Worm (Caenorhabditis elegans) whole organism, L3 larva: ENCODE measurements around the gene F18A12.7.

Experiments
- ZK546.5 ChIP-seq: sonication (generic microtip); optimal IDR thresholded peaks from 2 replicates; lab custom pipeline; 2017; ENCODE audit warnings: missing biosample characterization, missing genetic modification characterization
- ama-1 ChIP-seq: fragments of 150-350 bp; optimal IDR thresholded peaks from 2 replicates; lab custom pipeline; 2018
- ceh-28 ChIP-seq: fragments of 150-350 bp; optimal IDR thresholded peaks from 2 replicates; lab custom pipeline; 2014; ENCODE audit warnings: missing biosample characterization, missing genetic modification reagents, missing genetic modification characterization
- ceh-82 ChIP-seq: fragments of 150-350 bp; optimal IDR thresholded peaks from 2 replicates; lab custom pipeline; 2014; ENCODE audit warnings: missing biosample characterization, missing genetic modification characterization
- daf-12 ChIP-seq: fragments of 150-350 bp; optimal IDR thresholded peaks from 2 replicates; lab custom pipeline; 2014; ENCODE audit warnings: missing biosample characterization, missing genetic modification reagents, missing genetic modification characterization
- egl-5 ChIP-seq: fragments of 150-350 bp; optimal IDR thresholded peaks from 2 replicates; lab custom pipeline; 2017; ENCODE audit warnings: missing biosample characterization, missing genetic modification reagents, missing genetic modification characterization, inconsistent platforms
- elt-1 ChIP-seq: fragments of 150-350 bp; optimal IDR thresholded peaks from 2 replicates; lab custom pipeline; 2014; ENCODE audit warnings: missing biosample characterization, missing genetic modification characterization
- elt-2 ChIP-seq: sonication (generic microtip); optimal IDR thresholded peaks from 2 replicates; lab custom pipeline; 2016; ENCODE audit warnings: missing genetic modification reagents, mild to moderate bottlenecking, missing genetic modification characterization, missing compliant biosample characterization
- elt-3 ChIP-seq, 3 experiments: fragments of 150-350 bp in 1 of 3; sonication (generic microtip) in 2 of 3; optimal IDR thresholded peaks; 2 replicates in 2 of 3; 4 replicates in 1 of 3; lab custom pipeline; 2014 to 2017; ENCODE audit warnings: missing biosample characterization in 3 of 3, missing genetic modification characterization in 3 of 3
- eor-1 ChIP-seq, 2 experiments: fragments of 150-350 bp; optimal IDR thresholded peaks; 2 replicates each; lab custom pipeline; 2014 to 2018; ENCODE audit warnings: missing biosample characterization in 2 of 2, missing genetic modification characterization in 2 of 2
- fkh-10 ChIP-seq: sonication (generic microtip); optimal IDR thresholded peaks from 2 replicates; lab custom pipeline; 2017; ENCODE audit warnings: missing biosample characterization, missing genetic modification reagents, missing genetic modification characterization
- fkh-2 ChIP-seq: fragments of 150-350 bp; optimal IDR thresholded peaks from 2 replicates; lab custom pipeline; 2014; ENCODE audit warnings: missing biosample characterization, missing genetic modification reagents, missing genetic modification characterization
- fos-1 ChIP-seq: fragments of 150-350 bp; optimal IDR thresholded peaks from 2 replicates; lab custom pipeline; 2014; ENCODE audit warnings: missing biosample characterization, missing genetic modification characterization
- hmg-11 ChIP-seq: sonication (generic microtip); optimal IDR thresholded peaks from 2 replicates; lab custom pipeline; 2016; ENCODE audit warnings: missing genetic modification characterization, missing compliant biosample characterization
- jun-1 ChIP-seq: fragments of 150-350 bp; optimal IDR thresholded peaks from 2 replicates; lab custom pipeline; 2014; ENCODE audit warnings: missing biosample characterization, missing genetic modification reagents, missing genetic modification characterization
- lin-39 ChIP-seq: fragments of 150-350 bp; optimal IDR thresholded peaks from 2 replicates; lab custom pipeline; 2018; ENCODE audit warnings: missing biosample characterization, missing genetic modification reagents, missing genetic modification characterization
- lsy-12 ChIP-seq: sonication (generic microtip); optimal IDR thresholded peaks from 2 replicates; lab custom pipeline; 2016; ENCODE audit warnings: mild to moderate bottlenecking, missing genetic modification characterization, missing compliant biosample characterization
- mdl-1 ChIP-seq: fragments of 150-350 bp; optimal IDR thresholded peaks from 2 replicates; lab custom pipeline; 2014; ENCODE audit warnings: missing biosample characterization, missing genetic modification characterization
- mml-1 ChIP-seq: fragments of 150-350 bp; sonication (generic microtip); optimal IDR thresholded peaks from 3 replicates; lab custom pipeline; 2014; ENCODE audit warnings: missing biosample characterization, missing genetic modification characterization
- nfya-1 ChIP-seq: sonication (generic microtip); optimal IDR thresholded peaks from 2 replicates; lab custom pipeline; 2017; ENCODE audit warnings: missing genetic modification characterization, mild to moderate bottlenecking, missing compliant biosample characterization, antibody characterized with exemption, moderate library complexity; ENCODE audit not compliant: insufficient read depth
- nhr-11 ChIP-seq: fragments of 150-350 bp; optimal IDR thresholded peaks from 2 replicates; lab custom pipeline; 2014; ENCODE audit warnings: missing biosample characterization, missing genetic modification characterization
- nhr-12 ChIP-seq: fragments of 150-350 bp; optimal IDR thresholded peaks from 2 replicates; lab custom pipeline; 2014; ENCODE audit warnings: missing biosample characterization, missing genetic modification characterization
- nhr-23 ChIP-seq: fragments of 150-350 bp; optimal IDR thresholded peaks from 2 replicates; lab custom pipeline; 2014; ENCODE audit warnings: missing biosample characterization, missing genetic modification reagents, missing genetic modification characterization
- nhr-237 ChIP-seq: fragments of 150-350 bp; optimal IDR thresholded peaks from 2 replicates; lab custom pipeline; 2014; ENCODE audit warnings: missing biosample characterization, missing genetic modification characterization
- nhr-25 ChIP-seq: sonication (generic microtip); optimal IDR thresholded peaks from 2 replicates; lab custom pipeline; 2017; ENCODE audit warnings: missing biosample characterization, missing genetic modification characterization
- nhr-43 ChIP-seq: sonication (generic microtip); optimal IDR thresholded peaks from 2 replicates; lab custom pipeline; 2016; ENCODE audit warnings: mild to moderate bottlenecking, missing genetic modification characterization, missing compliant biosample characterization; ENCODE audit not compliant: poor library complexity, severe bottlenecking
- nhr-67 ChIP-seq: fragments of 150-350 bp; optimal IDR thresholded peaks from 2 replicates; lab custom pipeline; 2014; ENCODE audit warnings: missing biosample characterization, missing genetic modification characterization
- nhr-76 ChIP-seq: fragments of 150-350 bp; sonication (generic microtip); optimal IDR thresholded peaks from 5 replicates; lab custom pipeline; 2014; ENCODE audit warnings: missing biosample characterization, missing genetic modification characterization
- nhr-77 ChIP-seq: fragments of 150-350 bp; optimal IDR thresholded peaks from 2 replicates; lab custom pipeline; 2014; ENCODE audit warnings: missing biosample characterization, missing genetic modification characterization
- pha-4 ChIP-seq: fragments of 150-350 bp; optimal IDR thresholded peaks from 2 replicates; lab custom pipeline; 2014; ENCODE audit warnings: missing biosample characterization, missing genetic modification reagents, missing genetic modification characterization
- pqm-1 ChIP-seq: fragments of 150-350 bp; optimal IDR thresholded peaks from 2 replicates; lab custom pipeline; 2017; ENCODE audit warnings: missing biosample characterization, missing genetic modification characterization, inconsistent platforms
- sea-2 ChIP-seq: fragments of 150-350 bp; sonication (generic microtip); optimal IDR thresholded peaks from 4 replicates; lab custom pipeline; 2014; ENCODE audit warnings: missing biosample characterization, missing genetic modification reagents, missing genetic modification characterization
- skn-1 ChIP-seq: fragments of 150-350 bp; optimal IDR thresholded peaks from 2 replicates; lab custom pipeline; 2014; ENCODE audit warnings: missing biosample characterization, missing genetic modification characterization
- snpc-4 ChIP-seq: fragments of 150-350 bp; optimal IDR thresholded peaks from 2 replicates; lab custom pipeline; 2014; ENCODE audit warnings: missing biosample characterization, missing genetic modification characterization
- tbx-2 ChIP-seq: sonication (generic microtip); optimal IDR thresholded peaks from 2 replicates; lab custom pipeline; 2016; ENCODE audit warnings: mild to moderate bottlenecking, missing genetic modification characterization, missing compliant biosample characterization
- unc-62 ChIP-seq: fragments of 150-350 bp; sonication (generic microtip); optimal IDR thresholded peaks from 4 replicates; lab custom pipeline; 2014; ENCODE audit warnings: missing biosample characterization, missing genetic modification reagents, missing genetic modification characterization
- zag-1 ChIP-seq: fragments of 150-350 bp; optimal IDR thresholded peaks from 2 replicates; lab custom pipeline; 2014; ENCODE audit warnings: missing biosample characterization, missing genetic modification characterization
- ztf-11 ChIP-seq: fragments of 150-350 bp; optimal IDR thresholded peaks from 2 replicates; lab custom pipeline; 2014; ENCODE audit warnings: missing biosample characterization, missing genetic modification characterization
- ztf-4 ChIP-seq: fragments of 150-350 bp; optimal IDR thresholded peaks from 2 replicates; lab custom pipeline; 2014; ENCODE audit warnings: missing biosample characterization, missing genetic modification characterization

The F18A12.7 gene

ce11 chrII:3440641-3440926 lies 26.3 kb upstream of the F18A12.7 start, which contains the start of gene C16C8.17:
TSS of gene C16C8.17 (plus strand) at chrII:3440827.
- TF ChIP-seq unc-62 (GFP tag; lab: Kevin White, UChicago) (no peak), ceh-82 (no peak), ztf-11 (tag; lab: Kevin White, UChicago) (no peak), lin-39 (tag; lab: Kevin White, UChicago) (no peak), mdl-1 (no peak), mml-1 (no peak), nhr-11 (tag; lab: Kevin White, UChicago) (no peak), nhr-12 (tag; lab: Kevin White, UChicago) (no peak), tbx-2 (tag; lab: Kevin White, UChicago) (no peak), ZK546.5 (tag; lab: Kevin White, UChicago) (no peak), sea-2 (GFP tag; lab: Kevin White, UChicago) (no peak), ama-1 (lab: Kevin White, UChicago) (no peak), nfya-1 (no peak), hmg-11 (tag; lab: Kevin White, UChicago) (no peak), nhr-43 (tag; lab: Kevin White, UChicago) (no peak), nhr-76 (tag; lab: Kevin White, UChicago) (no peak), daf-12 (tag; lab: Kevin White, UChicago) (no peak), skn-1 (tag; lab: Kevin White, UChicago) (no peak), fkh-2 (tag; lab: Kevin White, UChicago) (no peak), elt-1 (tag; lab: Kevin White, UChicago) (no peak)
- TF ChIP-seq, all 47 proteins: peak for 0

DNA sequence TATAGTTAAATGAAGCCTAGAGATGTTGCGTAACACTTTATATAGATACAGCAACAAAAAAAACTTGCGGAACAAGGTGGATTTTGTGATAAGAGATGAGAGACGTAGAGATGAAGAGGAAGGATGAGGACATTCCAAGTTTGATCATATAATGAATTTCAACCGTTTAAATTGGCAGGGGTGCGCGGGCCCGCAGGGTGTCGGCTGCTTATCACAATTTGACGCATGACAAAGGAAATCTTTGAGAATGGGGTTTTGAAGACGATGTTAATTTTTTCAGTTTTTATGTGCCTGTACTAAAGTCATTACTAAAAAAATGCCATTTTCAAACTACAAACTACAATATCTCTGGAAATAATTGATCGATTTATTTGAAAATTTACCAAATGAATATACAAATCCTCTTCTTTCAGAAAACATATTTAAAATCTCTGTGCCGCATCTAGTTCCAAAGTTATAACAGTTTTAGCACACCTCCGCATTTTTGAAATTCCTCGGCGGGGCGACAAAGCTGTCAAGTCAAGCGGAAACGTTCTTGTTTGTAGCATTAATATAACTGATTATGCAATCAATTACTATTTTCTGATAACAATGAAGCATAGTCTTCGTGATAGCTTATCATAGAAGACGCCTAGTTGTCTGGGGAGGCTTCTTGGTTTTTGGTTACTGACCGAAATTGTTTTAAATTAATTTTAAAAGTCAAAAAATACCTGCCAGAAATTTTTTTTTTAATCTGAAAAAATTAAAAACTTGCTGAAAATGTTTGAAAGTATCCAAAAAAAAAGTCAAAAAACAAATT lies 25.8 kb upstream of the F18A12.7 start:
- TF ChIP-seq elt-3 (tag; optimal IDR thresholded peaks at IDR 0.05; lab: Kevin White, UChicago) (no peak), egl-5 (tag; lab: Kevin White, UChicago) (no peak), skn-1 (tag; lab: Kevin White, UChicago) (no peak), tbx-2 (tag; lab: Kevin White, UChicago) (no peak), ZK546.5 (tag; lab: Kevin White, UChicago) (no peak), eor-1 (tag; optimal IDR thresholded peaks at IDR 0.05; lab: Kevin White, UChicago) (no peak), nhr-77 (no peak), pqm-1 (tag; lab: Kevin White, UChicago) (peak; percentile 57), ceh-82 (no peak), ztf-4 (tag; lab: Kevin White, UChicago) (no peak), nhr-25 (tag; lab: Kevin White, UChicago) (no peak), lsy-12 (no peak), hmg-11 (tag; lab: Kevin White, UChicago) (no peak), nhr-12 (tag; lab: Kevin White, UChicago) (no peak), ceh-28 (tag; lab: Kevin White, UChicago) (no peak), jun-1 (no peak), snpc-4 (tag; lab: Kevin White, UChicago) (peak; percentile 57), ztf-11 (tag; lab: Kevin White, UChicago) (no peak), pha-4 (tag; lab: Kevin White, UChicago) (no peak), elt-2 (tag; lab: Kevin White, UChicago) (peak; percentile 89), nhr-23 (tag; lab: Kevin White, UChicago) (no peak), nhr-76 (tag; lab: Kevin White, UChicago) (no peak), fkh-10 (GFP tag; lab: Kevin White, UChicago) (no peak)

DNA sequence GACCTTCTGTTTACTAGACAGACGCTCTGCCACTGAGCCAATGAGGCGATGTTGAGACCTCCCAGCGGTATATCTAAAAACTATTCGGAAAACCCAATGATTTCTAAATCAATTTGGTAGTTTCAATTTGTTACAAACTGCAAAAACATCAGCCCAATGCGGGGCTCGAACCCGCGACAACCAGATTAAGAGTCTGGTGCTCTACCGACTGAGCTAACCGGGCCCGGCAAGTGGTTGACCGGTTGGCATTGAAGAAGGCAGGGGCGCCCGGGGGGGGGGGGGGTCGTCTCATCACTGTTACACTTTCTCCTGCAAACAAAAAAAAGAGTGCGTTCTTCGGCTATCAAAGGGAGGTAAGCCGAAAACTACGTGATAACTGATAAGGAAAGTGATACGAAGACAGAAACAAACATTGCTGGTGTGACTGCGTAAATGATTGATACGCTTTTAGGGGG lies 25.0 kb upstream of the F18A12.7 start:
- TF ChIP-seq lin-39 (tag; lab: Kevin White, UChicago) (peak; percentile 56), elt-2 (tag; lab: Kevin White, UChicago) (peak; percentile 96), nfya-1 (peak; percentile 15), pqm-1 (tag; lab: Kevin White, UChicago) (peak; percentile 69), tbx-2 (tag; lab: Kevin White, UChicago) (no peak)
- TF ChIP-seq, all 47 proteins: peak for 4

DNA sequence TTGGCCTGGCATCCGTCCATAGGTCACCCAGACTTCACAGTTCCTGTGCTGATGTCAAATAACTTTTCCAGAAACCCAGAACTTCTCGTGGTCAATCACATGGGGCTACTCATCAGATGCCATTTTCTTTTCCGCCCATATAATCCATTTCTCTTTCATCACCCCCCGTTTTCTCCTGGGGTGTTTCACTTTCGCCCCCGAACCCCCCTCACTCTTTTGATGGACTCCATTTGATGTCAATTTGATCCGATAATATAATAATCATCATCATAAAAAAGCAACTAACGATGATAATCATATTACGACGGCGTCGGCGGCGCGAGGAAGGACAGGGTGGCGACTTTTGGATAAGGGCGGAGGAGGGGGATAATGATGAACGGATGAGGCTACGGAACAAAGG lies 24.0 kb upstream of the F18A12.7 start:
- TF ChIP-seq fkh-10 (GFP tag; lab: Kevin White, UChicago), result no peak
- no peak for TF ChIP-seq nhr-237
- no peak for TF ChIP-seq unc-62 (GFP tag; lab: Kevin White, UChicago)
- no peak for TF ChIP-seq nhr-67 (tag; lab: Kevin White, UChicago)
- no peak for TF ChIP-seq elt-2 (tag; lab: Kevin White, UChicago)
- TF ChIP-seq zag-1 (tag; lab: Kevin White, UChicago), result no peak
- no peak for TF ChIP-seq eor-1 (tag; optimal IDR thresholded peaks at IDR 0.05; lab: Kevin White, UChicago)
- no peak for TF ChIP-seq ceh-28 (tag; lab: Kevin White, UChicago)
- TF ChIP-seq fos-1 (tag; lab: Kevin White, UChicago), result no peak
- TF ChIP-seq ztf-11 (tag; lab: Kevin White, UChicago), result no peak
- no peak for TF ChIP-seq ama-1 (lab: Kevin White, UChicago)
- no peak for TF ChIP-seq elt-1 (tag; lab: Kevin White, UChicago)
